Worm (Caenorhabditis elegans) whole organism, mixed stage, embryonic: ENCODE results near the gene abu-5.

Source experiments
- M03D4.4 ChIP-seq: sonication (generic microtip); optimal IDR thresholded peaks from 2 replicates; lab custom pipeline; 2017; ENCODE audit warnings: mild to moderate bottlenecking, missing genetic modification characterization, missing compliant biosample characterization
- bed-3 ChIP-seq: fragments of 200-800 bp; sonication (Bioruptor generic); optimal IDR thresholded peaks from 3 replicates; lab custom pipeline; 2018; ENCODE audit warnings: mild to moderate bottlenecking, missing genetic modification characterization, moderate library complexity, missing compliant biosample characterization
- blmp-1 ChIP-seq: fragments of 150-350 bp; optimal IDR thresholded peaks from 2 replicates; lab custom pipeline; 2014; ENCODE audit warnings: missing biosample characterization, missing genetic modification characterization
- ceh-39 ChIP-seq: fragments of 150-350 bp; optimal IDR thresholded peaks from 2 replicates; lab custom pipeline; 2014; ENCODE audit warnings: missing biosample characterization, missing genetic modification characterization
- ceh-43 ChIP-seq: fragments of 200-800 bp; sonication (Bioruptor generic); optimal IDR thresholded peaks from 2 replicates; lab custom pipeline; 2018; ENCODE audit warnings: mild to moderate bottlenecking, missing genetic modification characterization, moderate library complexity, missing compliant biosample characterization
- ceh-83 ChIP-seq: fragments of 200-800 bp; sonication (Bioruptor generic); optimal IDR thresholded peaks from 2 replicates; lab custom pipeline; 2018; ENCODE audit warnings: mild to moderate bottlenecking, missing genetic modification characterization, missing compliant biosample characterization
- ces-1 ChIP-seq: fragments of 150-350 bp; optimal IDR thresholded peaks from 2 replicates; lab custom pipeline; 2014; ENCODE audit warnings: missing biosample characterization, missing genetic modification reagents, missing genetic modification characterization
- cnd-1 ChIP-seq: fragments of 200-800 bp; sonication (Bioruptor generic); optimal IDR thresholded peaks from 2 replicates; lab custom pipeline; 2018; ENCODE audit warnings: mild to moderate bottlenecking, missing genetic modification characterization, missing compliant biosample characterization
- drap-1 ChIP-seq: fragments of 200-800 bp; sonication (Bioruptor generic); optimal IDR thresholded peaks from 3 replicates; lab custom pipeline; 2018; ENCODE audit warnings: mild to moderate bottlenecking, missing genetic modification characterization, missing compliant biosample characterization
- elt-1 ChIP-seq: sonication (generic microtip); optimal IDR thresholded peaks from 2 replicates; lab custom pipeline; 2017; ENCODE audit warnings: missing genetic modification characterization, mild to moderate bottlenecking, missing compliant biosample characterization, antibody characterized with exemption, moderate library complexity, borderline replicate concordance; ENCODE audit not compliant: insufficient read depth
- elt-3 ChIP-seq: fragments of 150-350 bp; optimal IDR thresholded peaks from 2 replicates; lab custom pipeline; 2014; ENCODE audit warnings: missing biosample characterization, missing genetic modification characterization
- flh-1 ChIP-seq: fragments of 200-800 bp; sonication (Bioruptor generic); optimal IDR thresholded peaks from 2 replicates; lab custom pipeline; 2018; ENCODE audit warnings: mild to moderate bottlenecking, missing genetic modification characterization, moderate library complexity, missing compliant biosample characterization
- ham-2 ChIP-seq: fragments of 200-800 bp; sonication (Bioruptor generic); optimal IDR thresholded peaks from 2 replicates; lab custom pipeline; 2018; ENCODE audit warnings: mild to moderate bottlenecking, missing genetic modification characterization, missing compliant biosample characterization
- hlh-1 ChIP-seq: fragments of 150-350 bp; optimal IDR thresholded peaks from 2 replicates; lab custom pipeline; 2014; ENCODE audit warnings: missing biosample characterization, missing genetic modification reagents, missing genetic modification characterization
- lin-13 ChIP-seq: fragments of 150-350 bp; optimal IDR thresholded peaks from 2 replicates; lab custom pipeline; 2014; ENCODE audit warnings: missing biosample characterization, missing genetic modification characterization
- lin-32 ChIP-seq: fragments of 200-800 bp; sonication (Bioruptor generic); optimal IDR thresholded peaks from 2 replicates; lab custom pipeline; 2018; ENCODE audit warnings: mild to moderate bottlenecking, missing genetic modification characterization, missing compliant biosample characterization
- lsy-2 ChIP-seq: fragments of 150-350 bp; optimal IDR thresholded peaks from 2 replicates; lab custom pipeline; 2014; ENCODE audit warnings: missing biosample characterization, missing genetic modification characterization
- mab-5 ChIP-seq: fragments of 150-350 bp; optimal IDR thresholded peaks from 2 replicates; lab custom pipeline; 2014; ENCODE audit warnings: missing biosample characterization, missing genetic modification characterization
- mep-1 ChIP-seq: fragments of 150-350 bp; optimal IDR thresholded peaks from 2 replicates; lab custom pipeline; 2017; ENCODE audit warnings: missing biosample characterization, missing genetic modification reagents, missing genetic modification characterization, inconsistent platforms
- mls-2 ChIP-seq: sonication (generic microtip); optimal IDR thresholded peaks from 2 replicates; lab custom pipeline; 2016; ENCODE audit warnings: mild to moderate bottlenecking, missing genetic modification characterization, moderate library complexity, missing compliant biosample characterization
- nhr-12 ChIP-seq: fragments of 150-350 bp; optimal IDR thresholded peaks from 2 replicates; lab custom pipeline; 2014; ENCODE audit warnings: missing biosample characterization, missing genetic modification characterization
- nhr-2 ChIP-seq: fragments of 150-350 bp; optimal IDR thresholded peaks from 2 replicates; lab custom pipeline; 2014; ENCODE audit warnings: missing biosample characterization, missing genetic modification characterization
- nhr-237 ChIP-seq: fragments of 150-350 bp; optimal IDR thresholded peaks from 2 replicates; lab custom pipeline; 2014; ENCODE audit warnings: missing biosample characterization, missing genetic modification characterization
- nhr-28 ChIP-seq: fragments of 150-350 bp; optimal IDR thresholded peaks from 2 replicates; lab custom pipeline; 2014; ENCODE audit warnings: missing biosample characterization, missing genetic modification characterization
- nhr-76 ChIP-seq: sonication (generic microtip); optimal IDR thresholded peaks from 2 replicates; lab custom pipeline; 2017; ENCODE audit warnings: missing biosample characterization, missing genetic modification characterization
- pha-4 ChIP-seq: fragments of 150-350 bp; optimal IDR thresholded peaks from 2 replicates; lab custom pipeline; 2018; ENCODE audit warnings: missing biosample characterization, missing genetic modification reagents, missing genetic modification characterization
- sem-2 ChIP-seq: fragments of 200-800 bp; sonication (Bioruptor generic); optimal IDR thresholded peaks from 2 replicates; lab custom pipeline; 2018; ENCODE audit warnings: mild to moderate bottlenecking, missing genetic modification characterization, missing compliant biosample characterization
- snpc-4 ChIP-seq: fragments of 150-350 bp; optimal IDR thresholded peaks from 2 replicates; lab custom pipeline; 2014; ENCODE audit warnings: missing biosample characterization, missing genetic modification characterization
- sptf-1 ChIP-seq: sonication (generic microtip); optimal IDR thresholded peaks from 2 replicates; lab custom pipeline; 2017; ENCODE audit warnings: mild to moderate bottlenecking, missing genetic modification characterization, moderate library complexity, missing compliant biosample characterization
- tbx-8 ChIP-seq: fragments of 200-800 bp; sonication (Bioruptor generic); optimal IDR thresholded peaks from 2 replicates; lab custom pipeline; 2018; ENCODE audit warnings: mild to moderate bottlenecking, missing genetic modification characterization, moderate library complexity, missing compliant biosample characterization
- unc-120 ChIP-seq: sonication (generic microtip); optimal IDR thresholded peaks from 2 replicates; lab custom pipeline; 2017; ENCODE audit warnings: missing genetic modification characterization, missing compliant biosample characterization; ENCODE audit not compliant: poor library complexity, severe bottlenecking
- unc-39 ChIP-seq: fragments of 150-350 bp; optimal IDR thresholded peaks from 2 replicates; lab custom pipeline; 2014; ENCODE audit warnings: missing biosample characterization, missing genetic modification characterization
- unc-62 ChIP-seq: fragments of 150-350 bp; optimal IDR thresholded peaks from 2 replicates; lab custom pipeline; 2014; ENCODE audit warnings: missing biosample characterization, missing genetic modification reagents, missing genetic modification characterization
- zip-8 ChIP-seq: fragments of 150-350 bp; optimal IDR thresholded peaks from 2 replicates; lab custom pipeline; 2014; ENCODE audit warnings: missing biosample characterization, missing genetic modification characterization
- ztf-11 ChIP-seq: fragments of 150-350 bp; optimal IDR thresholded peaks from 2 replicates; lab custom pipeline; 2014; ENCODE audit warnings: missing biosample characterization, missing genetic modification characterization

abu-5 gene

ce11 chrIV:15564327-15564726 lies 26.2 kb upstream of the abu-5 start, which contains the start of gene Y105C5A.1:
Gene Y105C5A.1, minus strand, starts transcription at chrIV:15564427.
- TF ChIP-seq ham-2 (no peak), ztf-11 (tag; lab: Kevin White, UChicago) (no peak), sem-2 (GFP tag; lab: Kevin White, UChicago) (no peak), ceh-83 (GFP tag; lab: Kevin White, UChicago) (no peak), lin-13 (no peak), elt-3 (tag; lab: Kevin White, UChicago) (no peak), elt-1 (tag; lab: Kevin White, UChicago) (no peak), nhr-12 (tag; lab: Kevin White, UChicago) (no peak)

- peak; percentile 77 for TF ChIP-seq ceh-83 (GFP tag; lab: Kevin White, UChicago)
- TF ChIP-seq lsy-2 (tag; lab: Kevin White, UChicago) = peak; percentile 97
- peak; percentile 81 for TF ChIP-seq elt-3 (tag; lab: Kevin White, UChicago)
- TF ChIP-seq ceh-39 (tag; lab: Kevin White, UChicago) = no peak
- no peak for TF ChIP-seq unc-120 (tag; lab: Kevin White, UChicago)
- TF ChIP-seq nhr-28 (tag; lab: Kevin White, UChicago) = no peak
- TF ChIP-seq ces-1 = peak; percentile 89
- TF ChIP-seq ceh-43 = no peak
- no peak for TF ChIP-seq M03D4.4 (tag; lab: Kevin White, UChicago)
- TF ChIP-seq blmp-1 (tag; lab: Kevin White, UChicago) = no peak
- no peak for TF ChIP-seq lin-32 (GFP tag; lab: Kevin White, UChicago)
- peak; percentile 43 for TF ChIP-seq mep-1 (tag; lab: Kevin White, UChicago)
- peak; percentile 52 for TF ChIP-seq nhr-2 (tag; lab: Kevin White, UChicago)
- no peak for TF ChIP-seq mls-2 (tag; lab: Kevin White, UChicago)
- TF ChIP-seq elt-1 (tag; lab: Kevin White, UChicago) = peak; percentile 22
- no peak for TF ChIP-seq nhr-12 (tag; lab: Kevin White, UChicago)
- peak; percentile 93 for TF ChIP-seq unc-62 (GFP tag; lab: Kevin White, UChicago)
- peak; percentile 63 for TF ChIP-seq nhr-237 (tag; lab: Kevin White, UChicago)
- TF ChIP-seq tbx-8 (GFP tag; lab: Kevin White, UChicago) = no peak
- no peak for TF ChIP-seq cnd-1 (tag; lab: Kevin White, UChicago)
- no peak for TF ChIP-seq bed-3 (GFP tag; lab: Kevin White, UChicago)
- TF ChIP-seq flh-1 (GFP tag; lab: Kevin White, UChicago) = no peak
- no peak for TF ChIP-seq nhr-76
- peak; percentile 89 for TF ChIP-seq pha-4 (tag; lab: Kevin White, UChicago)
- peak; percentile 29 for TF ChIP-seq lin-13
- peak; percentile 52 for TF ChIP-seq sptf-1 (tag; lab: Kevin White, UChicago)
- TF ChIP-seq ham-2 = peak; percentile 74
- no peak for TF ChIP-seq zip-8 (tag; lab: Kevin White, UChicago)
- no peak for TF ChIP-seq sem-2 (GFP tag; lab: Kevin White, UChicago)
- peak; percentile 41 for TF ChIP-seq hlh-1 (tag; lab: Kevin White, UChicago)
- peak; percentile 25 for TF ChIP-seq ztf-11 (tag; lab: Kevin White, UChicago)
- TF ChIP-seq mab-5 = peak; percentile 36
- no peak for TF ChIP-seq unc-39 (tag; lab: Kevin White, UChicago)
- no peak for TF ChIP-seq snpc-4 (tag; lab: Kevin White, UChicago)
- no peak for TF ChIP-seq drap-1 (GFP tag; lab: Kevin White, UChicago)
Observed at ce11 chrIV:15570770-15571169, 19.7 kb upstream of the abu-5 start.

ce11 chrIV:15571652-15572051 lies 18.8 kb upstream of the abu-5 start:
- TF ChIP-seq mls-2 (tag; lab: Kevin White, UChicago) (no peak), sem-2 (GFP tag; lab: Kevin White, UChicago) (no peak), zip-8 (tag; lab: Kevin White, UChicago) (no peak), bed-3 (GFP tag; lab: Kevin White, UChicago) (no peak), nhr-28 (tag; lab: Kevin White, UChicago) (no peak)
